Worm (Caenorhabditis elegans) whole organism, L1 larva: Measurements from ENCODE around the gene ZK721.4.

Experiments
- C16A3.4 ChIP-seq: fragments of 150-350 bp; optimal IDR thresholded peaks from 2 replicates; lab custom pipeline; 2014; ENCODE audit warnings: missing biosample characterization, missing genetic modification characterization
- C34B4.2 ChIP-seq: sonication (generic microtip); optimal IDR thresholded peaks from 2 replicates; lab custom pipeline; 2017; ENCODE audit warnings: mild to moderate bottlenecking, missing genetic modification characterization, missing compliant biosample characterization
- F16B12.6 ChIP-seq: fragments of 150-350 bp; optimal IDR thresholded peaks from 2 replicates; lab custom pipeline; 2014; ENCODE audit warnings: missing biosample characterization, missing genetic modification characterization
- Y116A8C.19 ChIP-seq: sonication (generic microtip); optimal IDR thresholded peaks from 2 replicates; lab custom pipeline; 2016; ENCODE audit warnings: missing compliant biosample characterization, missing genetic modification characterization, borderline replicate concordance
- aha-1 ChIP-seq: fragments of 150-350 bp; optimal IDR thresholded peaks from 2 replicates; lab custom pipeline; 2014; ENCODE audit warnings: missing biosample characterization, missing genetic modification characterization
- aly-2 ChIP-seq: fragments of 150-350 bp; optimal IDR thresholded peaks from 2 replicates; lab custom pipeline; 2014; ENCODE audit warnings: missing biosample characterization, missing genetic modification characterization
- ama-1 ChIP-seq: fragments of 150-350 bp; optimal IDR thresholded peaks from 2 replicates; lab custom pipeline; 2014
- ceh-82 ChIP-seq, 3 experiments: fragments of 150-350 bp in 1 of 3; sonication (generic microtip) in 2 of 3; optimal IDR thresholded peaks; 2 replicates each; lab custom pipeline; 2014 to 2017; ENCODE audit warnings: missing biosample characterization in 3 of 3, missing genetic modification characterization in 3 of 3
- ceh-88 ChIP-seq: fragments of 200-800 bp; sonication (Bioruptor generic); IDR thresholded peaks from 2 replicates; pipeline ENCODE4 v1.3.6; 2022; ENCODE audit warnings: missing genetic modification characterization, missing compliant biosample characterization
- ceh-90 ChIP-seq: sonication (generic microtip); optimal IDR thresholded peaks from 2 replicates; lab custom pipeline; 2016; ENCODE audit warnings: missing genetic modification characterization, missing compliant biosample characterization
- ces-1 ChIP-seq: fragments of 150-350 bp; optimal IDR thresholded peaks from 2 replicates; lab custom pipeline; 2014; ENCODE audit warnings: missing biosample characterization, missing genetic modification reagents, missing genetic modification characterization
- dsc-1 ChIP-seq: sonication (generic microtip); optimal IDR thresholded peaks from 2 replicates; lab custom pipeline; 2016; ENCODE audit warnings: mild to moderate bottlenecking, missing genetic modification characterization, missing compliant biosample characterization
- egl-13 ChIP-seq: sonication (generic microtip); optimal IDR thresholded peaks from 2 replicates; lab custom pipeline; 2016; ENCODE audit warnings: missing genotype, missing genetic modification reagents, missing genetic modification characterization, missing compliant biosample characterization
- elt-3 ChIP-seq, 6 experiments: fragments of 150-350 bp in 1 of 6; sonication (generic microtip); optimal IDR thresholded peaks; 2 replicates each; lab custom pipeline; 2017 to 2018; ENCODE audit warnings: missing biosample characterization in 6 of 6, missing genetic modification characterization in 6 of 6, inconsistent platforms in 1 of 6
- fkh-10 ChIP-seq: sonication (generic microtip); optimal IDR thresholded peaks from 2 replicates; lab custom pipeline; 2017; ENCODE audit warnings: missing biosample characterization, missing genetic modification reagents, missing genetic modification characterization
- fos-1 ChIP-seq: fragments of 150-350 bp; optimal IDR thresholded peaks from 2 replicates; lab custom pipeline; 2014; ENCODE audit warnings: missing biosample characterization, missing genetic modification characterization
- hlh-17 ChIP-seq: fragments of 200-800 bp; sonication (Bioruptor generic); optimal IDR thresholded peaks from 2 replicates; lab custom pipeline; 2018; ENCODE audit warnings: missing genetic modification characterization, mild to moderate bottlenecking, missing compliant biosample characterization, moderate library complexity, borderline replicate concordance
- isw-1 ChIP-seq: fragments of 200-800 bp; sonication (Bioruptor generic); IDR thresholded peaks from 2 replicates; pipeline ENCODE4 v1.3.6; 2022; ENCODE audit warnings: missing genetic modification characterization, missing compliant biosample characterization
- lin-13 ChIP-seq: fragments of 150-350 bp; optimal IDR thresholded peaks from 2 replicates; lab custom pipeline; 2014; ENCODE audit warnings: missing biosample characterization, missing genetic modification reagents, missing genetic modification characterization
- lin-15B ChIP-seq: fragments of 150-350 bp; sonication (generic microtip); optimal IDR thresholded peaks from 3 replicates; lab custom pipeline; 2014; ENCODE audit warnings: missing biosample characterization, missing genetic modification characterization
- lin-35 ChIP-seq, 2 experiments: fragments of 150-350 bp; optimal IDR thresholded peaks; 2 replicates each; lab custom pipeline; 2014; ENCODE audit warnings: missing biosample characterization in 2 of 2, missing genetic modification characterization in 2 of 2, missing genetic modification reagents in 2 of 2
- lin-39 ChIP-seq: fragments of 150-350 bp; optimal IDR thresholded peaks from 2 replicates; lab custom pipeline; 2014; ENCODE audit warnings: missing biosample characterization, missing genetic modification reagents, missing genetic modification characterization
- lir-3 ChIP-seq: sonication (generic microtip); optimal IDR thresholded peaks from 2 replicates; lab custom pipeline; 2016; ENCODE audit warnings: mild to moderate bottlenecking, missing genetic modification characterization, moderate library complexity, missing compliant biosample characterization; ENCODE audit not compliant: poor library complexity
- lsy-2 ChIP-seq, 2 experiments: fragments of 150-350 bp; optimal IDR thresholded peaks; 2 replicates each; lab custom pipeline; 2014; ENCODE audit warnings: missing biosample characterization in 2 of 2, missing genetic modification characterization in 2 of 2
- mab-9 ChIP-seq: fragments of 200-800 bp; sonication (Bioruptor generic); IDR thresholded peaks from 2 replicates; pipeline ENCODE4 v1.3.6; 2022; ENCODE audit warnings: missing genetic modification reagents, missing genetic modification characterization, missing compliant biosample characterization
- mdl-1 ChIP-seq, 2 experiments: fragments of 150-350 bp; optimal IDR thresholded peaks; 2 replicates each; lab custom pipeline; 2014 to 2017; ENCODE audit warnings: missing biosample characterization in 2 of 2, missing genetic modification characterization in 2 of 2, inconsistent platforms in 1 of 2
- mef-2 ChIP-seq: fragments of 150-350 bp; optimal IDR thresholded peaks from 2 replicates; lab custom pipeline; 2014; ENCODE audit warnings: missing biosample characterization, missing genetic modification characterization
- mep-1 ChIP-seq: fragments of 150-350 bp; optimal IDR thresholded peaks from 2 replicates; lab custom pipeline; 2014; ENCODE audit warnings: missing biosample characterization, missing genetic modification characterization
- nhr-19 ChIP-seq: fragments of 200-800 bp; sonication (Bioruptor generic); conservative IDR thresholded peaks from 2 replicates; pipeline ENCODE4 v1.3.6; 2022; ENCODE audit warnings: missing genetic modification characterization, missing compliant biosample characterization
- nhr-20 ChIP-seq: sonication (generic microtip); optimal IDR thresholded peaks from 2 replicates; lab custom pipeline; 2016; ENCODE audit warnings: mild to moderate bottlenecking, missing genetic modification characterization, missing compliant biosample characterization
- nhr-237 ChIP-seq: fragments of 150-350 bp; optimal IDR thresholded peaks from 2 replicates; lab custom pipeline; 2014; ENCODE audit warnings: missing biosample characterization, missing genetic modification characterization
- nhr-47 ChIP-seq: sonication (generic microtip); optimal IDR thresholded peaks from 2 replicates; lab custom pipeline; 2016; ENCODE audit warnings: mild to moderate bottlenecking, missing genetic modification characterization, moderate library complexity, missing compliant biosample characterization
- nhr-76 ChIP-seq: sonication (generic microtip); optimal IDR thresholded peaks from 2 replicates; lab custom pipeline; 2017; ENCODE audit warnings: missing biosample characterization, missing genetic modification characterization
- nhr-84 ChIP-seq: sonication (generic microtip); optimal IDR thresholded peaks from 2 replicates; lab custom pipeline; 2017; ENCODE audit warnings: missing biosample characterization, missing genetic modification characterization
- nhr-85 ChIP-seq: sonication (generic microtip); peaks from one replicate; lab custom pipeline; 2016; ENCODE audit warnings: missing genetic modification characterization, inconsistent platforms, missing compliant biosample characterization
- nhr-90 ChIP-seq: sonication (generic microtip); optimal IDR thresholded peaks from 2 replicates; lab custom pipeline; 2016; ENCODE audit warnings: mild to moderate bottlenecking, missing genetic modification characterization, missing compliant biosample characterization; ENCODE audit not compliant: poor library complexity
- pag-3 ChIP-seq: sonication (generic microtip); optimal IDR thresholded peaks from 2 replicates; lab custom pipeline; 2017; ENCODE audit warnings: missing genetic modification characterization, mild to moderate bottlenecking, missing compliant biosample characterization, antibody characterized with exemption, borderline replicate concordance; ENCODE audit not compliant: insufficient read depth
- pax-3 ChIP-seq: fragments of 200-800 bp; sonication (Bioruptor generic); optimal IDR thresholded peaks from 2 replicates; lab custom pipeline; 2018; ENCODE audit warnings: mild to moderate bottlenecking, missing genetic modification characterization, moderate library complexity, missing compliant biosample characterization
- pqm-1 ChIP-seq: sonication (generic microtip); optimal IDR thresholded peaks from 3 replicates; lab custom pipeline; 2017; ENCODE audit warnings: missing biosample characterization, missing genetic modification characterization
- rnt-1 ChIP-seq: sonication (generic microtip); optimal IDR thresholded peaks from 2 replicates; lab custom pipeline; 2016; ENCODE audit warnings: mild to moderate bottlenecking, missing genetic modification characterization, moderate library complexity, missing compliant biosample characterization
- skn-1 ChIP-seq: fragments of 150-350 bp; optimal IDR thresholded peaks from 2 replicates; lab custom pipeline; 2014; ENCODE audit warnings: missing biosample characterization, missing genetic modification characterization
- snu-23 ChIP-seq: sonication (generic microtip); optimal IDR thresholded peaks from 2 replicates; lab custom pipeline; 2016; ENCODE audit warnings: missing genetic modification characterization, missing compliant biosample characterization
- sptf-1 ChIP-seq: fragments of 150-350 bp; optimal IDR thresholded peaks from 2 replicates; lab custom pipeline; 2014; ENCODE audit warnings: missing biosample characterization, missing genetic modification characterization
- swsn-7 ChIP-seq: sonication (generic microtip); optimal IDR thresholded peaks from 2 replicates; lab custom pipeline; 2016; ENCODE audit warnings: missing genetic modification characterization, missing compliant biosample characterization
- tbx-2 ChIP-seq: sonication (generic microtip); optimal IDR thresholded peaks from 2 replicates; lab custom pipeline; 2016; ENCODE audit warnings: missing genetic modification characterization, missing compliant biosample characterization
- tlp-1 ChIP-seq: fragments of 150-350 bp; optimal IDR thresholded peaks from 2 replicates; lab custom pipeline; 2014; ENCODE audit warnings: missing biosample characterization, missing genetic modification characterization
- unc-30 ChIP-seq: sonication (generic microtip); optimal IDR thresholded peaks from 2 replicates; lab custom pipeline; 2017; ENCODE audit warnings: missing biosample characterization, missing genetic modification characterization
- unc-62 ChIP-seq: fragments of 150-350 bp; optimal IDR thresholded peaks from 2 replicates; lab custom pipeline; 2014; ENCODE audit warnings: missing biosample characterization, missing genetic modification reagents, missing genetic modification characterization
- unc-86 ChIP-seq: sonication (generic microtip); optimal IDR thresholded peaks from 2 replicates; lab custom pipeline; 2016; ENCODE audit warnings: missing genetic modification characterization, missing compliant biosample characterization
- unc-98 ChIP-seq: fragments of 200-800 bp; sonication (Bioruptor generic); IDR thresholded peaks from 2 replicates; pipeline ENCODE4 v1.3.6; 2022; ENCODE audit warnings: missing genetic modification characterization, missing compliant biosample characterization
- xbp-1 ChIP-seq: sonication (generic microtip); optimal IDR thresholded peaks from 2 replicates; lab custom pipeline; 2016; ENCODE audit warnings: missing genetic modification characterization, missing compliant biosample characterization
- ztf-4 ChIP-seq: fragments of 150-350 bp; optimal IDR thresholded peaks from 2 replicates; lab custom pipeline; 2014; ENCODE audit warnings: missing biosample characterization, missing genetic modification characterization

ZK721.4 gene

DNA sequence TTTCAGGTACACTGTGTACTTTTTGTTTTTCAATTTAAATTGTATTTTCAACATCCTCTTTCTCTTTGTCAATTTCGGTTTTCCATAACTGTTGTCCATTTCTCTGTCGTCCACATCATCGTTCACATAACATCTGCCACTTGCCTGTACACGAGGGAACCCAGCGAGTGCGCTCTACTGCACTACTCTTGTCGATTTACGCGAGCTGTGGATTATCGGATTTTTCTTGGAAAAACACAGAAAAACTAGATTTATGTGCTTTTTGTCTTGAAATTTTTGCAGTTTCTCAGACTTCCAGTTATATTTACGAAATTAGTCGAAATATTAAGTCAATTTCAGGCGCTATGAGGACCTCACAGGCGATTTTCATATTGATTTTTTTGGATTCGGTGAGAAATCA is 13.2 kb downstream of the ZK721.4 start, which contains the start of gene chup-1 (continued):
- TF ChIP-seq lin-35 (GFP tag; optimal IDR thresholded peaks at IDR 0.05; lab: Kevin White, UChicago) (peak in 1 of 2 experiments; percentile 74), lin-39 (tag; lab: Kevin White, UChicago) (no peak), rnt-1 (tag; lab: Kevin White, UChicago) (peak; percentile 44), lin-13 (no peak), snu-23 (GFP tag; lab: Kevin White, UChicago) (peak; percentile 52), ceh-90 (no peak), tbx-2 (no peak), lir-3 (tag; lab: Kevin White, UChicago) (no peak), aha-1 (no peak), xbp-1 (tag; lab: Kevin White, UChicago) (peak; percentile 18), nhr-47 (tag; lab: Kevin White, UChicago) (peak; percentile 29), nhr-90 (no peak), ceh-88 (GFP tag; lab: Robert Waterston, UW) (no peak), lsy-2 (tag; optimal IDR thresholded peaks at IDR 0.05; lab: Kevin White, UChicago) (peak; percentile 13 to 55), elt-3 (tag; optimal IDR thresholded peaks at IDR 0.05; lab: Kevin White, UChicago) (peak in 1 of 6 experiments; percentile 30), C34B4.2 (tag; lab: Kevin White, UChicago) (no peak), unc-98 (no peak), nhr-76 (no peak), tlp-1 (tag; lab: Kevin White, UChicago) (no peak), lin-15B (tag; lab: Kevin White, UChicago) (peak; percentile 25), ceh-82 (tag; optimal IDR thresholded peaks at IDR 0.05; lab: Kevin White, UChicago) (peak in 1 of 3 experiments; percentile 30), nhr-85 (tag; lab: Kevin White, UChicago) (peak; percentile 37), skn-1 (tag; lab: Kevin White, UChicago) (peak; percentile 28), nhr-20 (tag; lab: Kevin White, UChicago) (peak; percentile 31), egl-13 (no peak)

ce11 chrX:8796699-8797282 is 18.1 kb downstream of the ZK721.4 start, which contains the start of gene R04E5.7:
Gene R04E5.7, minus strand, starts transcription at chrX:8797262.
- TF ChIP-seq lir-3 (tag; lab: Kevin White, UChicago) (no peak), Y116A8C.19 (tag; lab: Kevin White, UChicago) (no peak), sptf-1 (no peak), nhr-84 (tag; lab: Kevin White, UChicago) (no peak), mef-2 (tag; lab: Kevin White, UChicago) (no peak), F16B12.6 (tag; lab: Kevin White, UChicago) (no peak), nhr-19 (GFP tag; lab: Robert Waterston, UW) (peak; percentile 38), fkh-10 (GFP tag; lab: Kevin White, UChicago) (peak; percentile 27), dsc-1 (tag; lab: Kevin White, UChicago) (peak; percentile 10), nhr-237 (tag; lab: Kevin White, UChicago) (no peak), mab-9 (no peak), ama-1 (lab: Kevin White, UChicago) (no peak), pqm-1 (no peak), isw-1 (GFP tag; lab: Robert Waterston, UW) (no peak), tlp-1 (tag; lab: Kevin White, UChicago) (no peak), nhr-20 (tag; lab: Kevin White, UChicago) (peak; percentile 49), ztf-4 (no peak), mep-1 (tag; lab: Kevin White, UChicago) (peak; percentile 5), swsn-7 (peak; percentile 42), snu-23 (GFP tag; lab: Kevin White, UChicago) (peak; percentile 43), unc-62 (GFP tag; lab: Kevin White, UChicago) (no peak), pag-3 (tag; lab: Kevin White, UChicago) (no peak), hlh-17 (GFP tag; lab: Kevin White, UChicago) (no peak), unc-30 (tag; lab: Kevin White, UChicago) (no peak), ces-1 (GFP tag; lab: Kevin White, UChicago) (no peak), mdl-1 (tag; optimal IDR thresholded peaks at IDR 0.05; lab: Kevin White, UChicago) (peak in 1 of 2 experiments; percentile 24), unc-86 (no peak), fos-1 (tag; lab: Kevin White, UChicago) (no peak), lin-35 (GFP tag; optimal IDR thresholded peaks at IDR 0.05; lab: Kevin White, UChicago) (peak in 1 of 2 experiments; percentile 55), pax-3 (tag; lab: Kevin White, UChicago) (no peak), C16A3.4 (tag; lab: Kevin White, UChicago) (peak; percentile 27), aly-2 (tag; lab: Kevin White, UChicago) (no peak)
